Fruit fly (Drosophila melanogaster): Measurements from ENCODE around the gene CG18273.

dm6 chrX:494607-495006 lies 7.2 kb upstream of the CG18273 start, which contains the start of gene CG17778:
- TF ChIP-seq cic (GFP tag; optimal IDR thresholded peaks at IDR 0.05) (no peak), tj (GFP tag; optimal IDR thresholded peaks at IDR 0.05) (no peak), ovo (GFP tag; optimal IDR thresholded peaks at IDR 0.05) (no peak), kay (GFP tag; ENCODE audit: borderline replicate concordance) (no peak), CG7101 (tag; optimal IDR thresholded peaks at IDR 0.05) (no peak), toe (GFP tag; optimal IDR thresholded peaks at IDR 0.05) (no peak), cnc (optimal IDR thresholded peaks at IDR 0.05) (no peak), pad (GFP tag; optimal IDR thresholded peaks at IDR 0.05) (no peak), CG5204 (GFP tag; optimal IDR thresholded peaks at IDR 0.05) (no peak), CG7045 (GFP tag; optimal IDR thresholded peaks at IDR 0.05) (no peak), bab1 (GFP tag; optimal IDR thresholded peaks at IDR 0.05) (no peak), Hr96 (GFP tag; optimal IDR thresholded peaks at IDR 0.05) (no peak)
